Fruit fly (Drosophila melanogaster): ENCODE data around the gene CG15203.

- no peak for TF ChIP-seq Abd-B (GFP tag; optimal IDR thresholded peaks at IDR 0.05)
- TF ChIP-seq usp (GFP tag; optimal IDR thresholded peaks at IDR 0.05) = no peak
- no peak for TF ChIP-seq GATAd (GFP tag; optimal IDR thresholded peaks at IDR 0.05)
- no peak for TF ChIP-seq Mio (GFP tag; optimal IDR thresholded peaks at IDR 0.05)
- TF ChIP-seq dl (GFP tag; optimal IDR thresholded peaks at IDR 0.05; ENCODE audit: insufficient read depth in 1 of 2, partially characterized antibody in 2 of 2) = no peak
- no peak for TF ChIP-seq HLH106 (tag; optimal IDR thresholded peaks at IDR 0.05)
- TF ChIP-seq Hr78 (GFP tag; optimal IDR thresholded peaks at IDR 0.05) = no peak
- TF ChIP-seq h (GFP tag; optimal IDR thresholded peaks at IDR 0.05) = no peak
- TF ChIP-seq dmrt93B (GFP tag; optimal IDR thresholded peaks at IDR 0.05) = no peak
- TF ChIP-seq sage (GFP tag; optimal IDR thresholded peaks at IDR 0.05) = no peak
- no peak for TF ChIP-seq OdsH (GFP tag; optimal IDR thresholded peaks at IDR 0.05)
These were observed 26.6 kb upstream of the CG15203 start, which contains the start of gene vex for dm6 chrX:11039788-11040187.
